Worm (Caenorhabditis elegans) whole organism, L2 larva: ENCODE measurements around the gene attf-5.
A peak's percentile ranks its signal among the peaks of the same experiment; 100 is the strongest.

Source experiments
- C34F6.9 ChIP-seq: fragments of 150-350 bp; optimal IDR thresholded peaks from 2 replicates; lab custom pipeline; 2014; ENCODE audit warnings: missing biosample characterization, missing genetic modification characterization
- F13H6.1 ChIP-seq: sonication (generic microtip); optimal IDR thresholded peaks from 2 replicates; lab custom pipeline; 2016; ENCODE audit warnings: missing genetic modification characterization, missing compliant biosample characterization
- R02D3.7 ChIP-seq: fragments of 150-350 bp; optimal IDR thresholded peaks from 2 replicates; lab custom pipeline; 2014; ENCODE audit warnings: missing biosample characterization, missing genetic modification characterization
- Y55F3AM.14 ChIP-seq: fragments of 200-800 bp; sonication (Bioruptor generic); optimal IDR thresholded peaks from 2 replicates; lab custom pipeline; 2018; ENCODE audit warnings: mild to moderate bottlenecking, missing genetic modification characterization, missing compliant biosample characterization
- ZK546.5 ChIP-seq: sonication (generic microtip); optimal IDR thresholded peaks from 2 replicates; lab custom pipeline; 2017; ENCODE audit warnings: missing biosample characterization, missing genetic modification characterization
- alr-1 ChIP-seq: fragments of 150-350 bp; optimal IDR thresholded peaks from 2 replicates; lab custom pipeline; 2014; ENCODE audit warnings: missing biosample characterization, missing genetic modification characterization
- aly-2 ChIP-seq: fragments of 150-350 bp; optimal IDR thresholded peaks from 2 replicates; lab custom pipeline; 2014; ENCODE audit warnings: missing biosample characterization, missing genetic modification characterization
- ama-1 ChIP-seq: fragments of 150-350 bp; optimal IDR thresholded peaks from 2 replicates; lab custom pipeline; 2018; ENCODE audit warnings: inconsistent platforms
- ceh-16 ChIP-seq: fragments of 150-350 bp; optimal IDR thresholded peaks from 2 replicates; lab custom pipeline; 2014; ENCODE audit warnings: missing biosample characterization, missing genetic modification characterization
- ceh-82 ChIP-seq: fragments of 150-350 bp; optimal IDR thresholded peaks from 2 replicates; lab custom pipeline; 2014; ENCODE audit warnings: missing biosample characterization, missing genetic modification characterization
- crh-2 ChIP-seq: sonication (generic microtip); optimal IDR thresholded peaks from 2 replicates; lab custom pipeline; 2017; ENCODE audit warnings: missing biosample characterization, missing genetic modification characterization
- egl-27 ChIP-seq: sonication (generic microtip); optimal IDR thresholded peaks from 3 replicates; lab custom pipeline; 2017; ENCODE audit warnings: missing biosample characterization, missing genetic modification reagents, missing genetic modification characterization
- elt-1 ChIP-seq: fragments of 150-350 bp; optimal IDR thresholded peaks from 2 replicates; lab custom pipeline; 2014; ENCODE audit warnings: missing biosample characterization, missing genetic modification characterization
- elt-3 ChIP-seq: sonication (generic microtip); optimal IDR thresholded peaks from 2 replicates; lab custom pipeline; 2017; ENCODE audit warnings: missing biosample characterization, missing genetic modification characterization
- fos-1 ChIP-seq: fragments of 150-350 bp; optimal IDR thresholded peaks from 2 replicates; lab custom pipeline; 2014; ENCODE audit warnings: missing biosample characterization, missing genetic modification characterization
- lin-13 ChIP-seq: fragments of 150-350 bp; optimal IDR thresholded peaks from 2 replicates; lab custom pipeline; 2014; ENCODE audit warnings: missing biosample characterization, missing genetic modification reagents, missing genetic modification characterization
- lsy-2 ChIP-seq, 2 experiments: fragments of 150-350 bp in 1 of 2; sonication (generic microtip) in 1 of 2; optimal IDR thresholded peaks; 2 replicates each; lab custom pipeline; 2014 to 2017; ENCODE audit warnings: missing biosample characterization in 2 of 2, missing genetic modification characterization in 2 of 2
- mab-5 ChIP-seq: fragments of 150-350 bp; optimal IDR thresholded peaks from 2 replicates; lab custom pipeline; 2014; ENCODE audit warnings: missing biosample characterization, missing genetic modification characterization
- mbf-1 ChIP-seq: sonication (generic microtip); optimal IDR thresholded peaks from 2 replicates; lab custom pipeline; 2017; ENCODE audit warnings: missing biosample characterization, missing genetic modification characterization
- mdl-1 ChIP-seq, 2 experiments: fragments of 150-350 bp in 1 of 2; sonication (generic microtip) in 1 of 2; optimal IDR thresholded peaks; 2 replicates each; lab custom pipeline; 2017; ENCODE audit warnings: missing biosample characterization in 2 of 2, missing genetic modification characterization in 2 of 2
- nhr-10 ChIP-seq: sonication (generic microtip); optimal IDR thresholded peaks from 2 replicates; lab custom pipeline; 2017; ENCODE audit warnings: missing biosample characterization, missing genetic modification characterization
- nhr-11 ChIP-seq: fragments of 150-350 bp; optimal IDR thresholded peaks from 2 replicates; lab custom pipeline; 2014; ENCODE audit warnings: missing biosample characterization, missing genetic modification characterization
- nhr-129 ChIP-seq: fragments of 150-350 bp; optimal IDR thresholded peaks from 2 replicates; lab custom pipeline; 2014; ENCODE audit warnings: missing biosample characterization, missing genetic modification characterization
- nhr-237 ChIP-seq: fragments of 150-350 bp; optimal IDR thresholded peaks from 2 replicates; lab custom pipeline; 2014; ENCODE audit warnings: missing biosample characterization, missing genetic modification characterization
- nhr-25 ChIP-seq: fragments of 150-350 bp; sonication (generic microtip); optimal IDR thresholded peaks from 3 replicates; lab custom pipeline; 2014; ENCODE audit warnings: missing biosample characterization, missing genetic modification characterization
- nhr-6 ChIP-seq: fragments of 150-350 bp; optimal IDR thresholded peaks from 2 replicates; lab custom pipeline; 2014; ENCODE audit warnings: missing biosample characterization, missing genetic modification characterization
- nhr-77 ChIP-seq: fragments of 150-350 bp; optimal IDR thresholded peaks from 2 replicates; lab custom pipeline; 2014; ENCODE audit warnings: missing biosample characterization, missing genetic modification characterization
- peb-1 ChIP-seq: fragments of 150-350 bp; optimal IDR thresholded peaks from 2 replicates; lab custom pipeline; 2014; ENCODE audit warnings: missing biosample characterization, missing genetic modification characterization
- sma-3 ChIP-seq: sonication (generic microtip); optimal IDR thresholded peaks from 2 replicates; lab custom pipeline; 2016; ENCODE audit warnings: missing genetic modification reagents, missing genetic modification characterization, missing compliant biosample characterization
- sma-9 ChIP-seq, 2 experiments: fragments of 150-350 bp in 1 of 2; sonication (generic microtip) in 1 of 2; optimal IDR thresholded peaks; 2 replicates each; lab custom pipeline; 2014 to 2016; ENCODE audit warnings: missing genetic modification characterization in 2 of 2, mild to moderate bottlenecking in 1 of 2, missing biosample characterization in 1 of 2, missing compliant biosample characterization in 1 of 2, missing genetic modification reagents in 1 of 2, moderate library complexity in 1 of 2
- snpc-4 ChIP-seq: fragments of 150-350 bp; optimal IDR thresholded peaks from 2 replicates; lab custom pipeline; 2014; ENCODE audit warnings: missing biosample characterization, missing genetic modification characterization
- unc-39 ChIP-seq: fragments of 150-350 bp; optimal IDR thresholded peaks from 2 replicates; lab custom pipeline; 2014; ENCODE audit warnings: missing biosample characterization, missing genetic modification characterization
- unc-55 ChIP-seq: fragments of 150-350 bp; sonication (generic microtip); optimal IDR thresholded peaks from 3 replicates; lab custom pipeline; 2014; ENCODE audit warnings: missing biosample characterization, missing genetic modification reagents, missing genetic modification characterization
- zag-1 ChIP-seq: fragments of 150-350 bp; optimal IDR thresholded peaks from 2 replicates; lab custom pipeline; 2014; ENCODE audit warnings: missing biosample characterization, missing genetic modification characterization
- ztf-1 ChIP-seq: fragments of 200-800 bp; sonication (Bioruptor generic); conservative IDR thresholded peaks from 2 replicates; pipeline ENCODE4 v1.3.6; 2022; ENCODE audit warnings: missing genetic modification characterization, missing compliant biosample characterization
- ztf-11 ChIP-seq: sonication (generic microtip); optimal IDR thresholded peaks from 2 replicates; lab custom pipeline; 2017; ENCODE audit warnings: missing biosample characterization, missing genetic modification characterization
- ztf-4 ChIP-seq: fragments of 150-350 bp; optimal IDR thresholded peaks from 2 replicates; lab custom pipeline; 2014; ENCODE audit warnings: missing biosample characterization, missing genetic modification characterization

The attf-5 gene

ce11 chrX:787992-788391 lies at the start of gene attf-5:
Gene attf-5, plus strand, starts transcription at chrX:788353.
- TF ChIP-seq unc-55 (GFP tag; lab: Kevin White, UChicago) (peak; percentile 57), snpc-4 (tag; lab: Kevin White, UChicago) (no peak), mbf-1 (tag; lab: Kevin White, UChicago) (no peak), nhr-129 (tag; lab: Kevin White, UChicago) (peak; percentile 1), fos-1 (tag; lab: Kevin White, UChicago) (no peak), C34F6.9 (tag; lab: Kevin White, UChicago) (peak; percentile 53), nhr-6 (tag; lab: Kevin White, UChicago) (no peak), ztf-1 (GFP tag; lab: Robert Waterston, UW) (no peak), crh-2 (peak; percentile 47)

ce11 chrX:748319-748718 lies 39.8 kb upstream of the attf-5 start:
- TF ChIP-seq nhr-10 (tag; lab: Kevin White, UChicago): no peak
- TF ChIP-seq fos-1 (tag; lab: Kevin White, UChicago): no peak
- no peak for TF ChIP-seq lin-13
- no peak for TF ChIP-seq peb-1
- TF ChIP-seq nhr-237 (tag; lab: Kevin White, UChicago): no peak
- no peak for TF ChIP-seq mdl-1 (tag; optimal IDR thresholded peaks at IDR 0.05; lab: Kevin White, UChicago)
- no peak for TF ChIP-seq sma-3 (GFP tag; lab: Kevin White, UChicago)
- no peak for TF ChIP-seq nhr-25
- no peak for TF ChIP-seq alr-1 (tag; lab: Kevin White, UChicago)
- no peak for TF ChIP-seq sma-9 (GFP tag; optimal IDR thresholded peaks at IDR 0.05; lab: Kevin White, UChicago)
- TF ChIP-seq sma-9 (tag; optimal IDR thresholded peaks at IDR 0.05; lab: Kevin White, UChicago): no peak
- no peak for TF ChIP-seq unc-39 (tag; lab: Kevin White, UChicago)
- TF ChIP-seq ama-1 (lab: Kevin White, UChicago): no peak
- TF ChIP-seq ceh-82: no peak
- TF ChIP-seq lsy-2 (tag; optimal IDR thresholded peaks at IDR 0.05; lab: Kevin White, UChicago): no peak
- no peak for TF ChIP-seq ztf-11 (tag; lab: Kevin White, UChicago)
- no peak for TF ChIP-seq ztf-1 (GFP tag; lab: Robert Waterston, UW)
- TF ChIP-seq egl-27 (tag; lab: Kevin White, UChicago): no peak
- no peak for TF ChIP-seq R02D3.7 (tag; lab: Kevin White, UChicago)
- no peak for TF ChIP-seq crh-2

- TF ChIP-seq nhr-11 (tag; lab: Kevin White, UChicago) (no peak), nhr-25 (no peak), ztf-1 (GFP tag; lab: Robert Waterston, UW) (no peak), mdl-1 (tag; optimal IDR thresholded peaks at IDR 0.05; lab: Kevin White, UChicago) (no peak), unc-39 (tag; lab: Kevin White, UChicago) (no peak), egl-27 (tag; lab: Kevin White, UChicago) (no peak), mab-5 (tag; lab: Kevin White, UChicago) (no peak), ZK546.5 (tag; lab: Kevin White, UChicago) (no peak), ztf-4 (tag; lab: Kevin White, UChicago) (no peak), elt-3 (no peak)
These were observed 28.5 kb upstream of the attf-5 start, which contains the start of gene aex-3 for ce11 chrX:759634-760033. Gene aex-3, minus strand, starts transcription at chrX:759734.

ce11 chrX:760579-760978 lies 27.6 kb upstream of the attf-5 start:
- TF ChIP-seq F13H6.1 (tag; lab: Kevin White, UChicago) (no peak), lsy-2 (tag; optimal IDR thresholded peaks at IDR 0.05; lab: Kevin White, UChicago) (peak in 1 of 2 experiments; percentile 34), aly-2 (tag; lab: Kevin White, UChicago) (no peak), mdl-1 (tag; optimal IDR thresholded peaks at IDR 0.05; lab: Kevin White, UChicago) (peak in 1 of 2 experiments; percentile 30), ceh-82 (no peak), elt-1 (no peak), fos-1 (tag; lab: Kevin White, UChicago) (no peak), nhr-10 (tag; lab: Kevin White, UChicago) (no peak), C34F6.9 (tag; lab: Kevin White, UChicago) (peak; percentile 44), nhr-129 (tag; lab: Kevin White, UChicago) (peak; percentile 57), unc-55 (GFP tag; lab: Kevin White, UChicago) (peak; percentile 76), nhr-77 (tag; lab: Kevin White, UChicago) (no peak), nhr-6 (tag; lab: Kevin White, UChicago) (no peak), nhr-11 (tag; lab: Kevin White, UChicago) (no peak), ama-1 (lab: Kevin White, UChicago) (no peak), alr-1 (tag; lab: Kevin White, UChicago) (no peak), zag-1 (tag; lab: Kevin White, UChicago) (peak; percentile 54), ceh-16 (no peak), Y55F3AM.14 (GFP tag; lab: Kevin White, UChicago) (peak; percentile 24), crh-2 (peak; percentile 61)
